Worm (Caenorhabditis elegans): ENCODE results near the gene lon-1.

DNA sequence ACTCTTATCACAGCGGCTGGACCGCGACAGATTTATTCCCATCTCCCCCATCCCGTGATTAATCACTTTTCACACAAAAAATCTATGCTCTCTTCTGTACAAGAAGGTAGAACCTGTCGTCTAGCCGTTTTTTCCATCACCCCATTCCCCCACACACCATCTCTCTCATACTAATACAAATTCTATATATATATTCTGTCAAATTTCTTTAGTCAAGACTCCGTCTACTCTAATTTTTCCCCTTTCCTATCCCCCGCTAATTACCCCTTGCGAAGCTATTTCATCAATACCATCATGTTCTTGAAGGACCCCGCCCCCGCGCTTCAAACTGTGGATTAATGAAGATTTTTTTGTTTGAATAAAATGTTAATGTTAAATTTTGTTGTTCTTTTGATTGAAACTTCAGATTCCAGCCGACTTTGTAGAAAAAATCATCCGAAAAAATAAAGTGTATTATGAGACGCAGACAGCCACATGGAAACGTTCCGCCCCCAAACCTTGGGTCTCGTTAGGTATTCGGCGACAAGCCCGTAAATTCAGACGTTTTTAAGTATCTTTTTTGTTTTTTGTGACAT, 31.8 kb downstream of the lon-1 start:
- TF ChIP-seq spr-1 (tag; optimal IDR thresholded peaks at IDR 0.05) = no peak
- no peak for TF ChIP-seq nhr-237 (tag; optimal IDR thresholded peaks at IDR 0.05)
- TF ChIP-seq ceh-82 (tag; optimal IDR thresholded peaks at IDR 0.05) = no peak
- no peak for TF ChIP-seq aly-2 (tag; optimal IDR thresholded peaks at IDR 0.05)
- TF ChIP-seq tag-97 (GFP tag; IDR thresholded peaks at IDR 0.05) = no peak
- no peak for TF ChIP-seq ztf-11 (tag; optimal IDR thresholded peaks at IDR 0.05)
- TF ChIP-seq unc-62 (GFP tag; optimal IDR thresholded peaks at IDR 0.05 in 1 of 2) = no peak
- no peak for TF ChIP-seq unc-62 (tag; optimal IDR thresholded peaks at IDR 0.05)
- no peak for TF ChIP-seq nhr-28 (tag; optimal IDR thresholded peaks at IDR 0.05)

Data from whole organism, L4 larva.